Worm (Caenorhabditis elegans) whole organism, L4 larva: Measurements from ENCODE around the gene talp-3.

Source experiments
- ama-1 ChIP-seq: fragments of 150-350 bp; optimal IDR thresholded peaks from 2 replicates; lab custom pipeline; 2014; ENCODE audit warnings: inconsistent platforms, mixed read lengths
- ceh-32 ChIP-seq: sonication (generic microtip); optimal IDR thresholded peaks from 2 replicates; lab custom pipeline; 2016; ENCODE audit warnings: mild to moderate bottlenecking, missing genetic modification characterization, missing compliant biosample characterization; ENCODE audit not compliant: poor library complexity
- daf-19 ChIP-seq: fragments of 200-800 bp; sonication (Bioruptor generic); conservative IDR thresholded peaks from 2 replicates; pipeline ENCODE4 v1.3.6; 2022; ENCODE audit warnings: missing genetic modification characterization, missing compliant biosample characterization
- nhr-6 ChIP-seq: fragments of 150-350 bp; optimal IDR thresholded peaks from 2 replicates; lab custom pipeline; 2014; ENCODE audit warnings: missing biosample characterization, missing genetic modification characterization
- pha-4 ChIP-seq, 2 experiments: fragments of 150-350 bp in 1 of 2; fragments of 200-800 bp in 1 of 2; sonication (Bioruptor generic) in 1 of 2; IDR thresholded peaks in 1 of 2; optimal IDR thresholded peaks in 1 of 2; 2 replicates each; pipeline versions ENCODE4 v1.3.6 to Lab custom; 2014 to 2022; ENCODE audit warnings: missing genetic modification characterization in 2 of 2, missing genetic modification reagents in 2 of 2, missing biosample characterization in 1 of 2, missing compliant biosample characterization in 1 of 2

DNA sequence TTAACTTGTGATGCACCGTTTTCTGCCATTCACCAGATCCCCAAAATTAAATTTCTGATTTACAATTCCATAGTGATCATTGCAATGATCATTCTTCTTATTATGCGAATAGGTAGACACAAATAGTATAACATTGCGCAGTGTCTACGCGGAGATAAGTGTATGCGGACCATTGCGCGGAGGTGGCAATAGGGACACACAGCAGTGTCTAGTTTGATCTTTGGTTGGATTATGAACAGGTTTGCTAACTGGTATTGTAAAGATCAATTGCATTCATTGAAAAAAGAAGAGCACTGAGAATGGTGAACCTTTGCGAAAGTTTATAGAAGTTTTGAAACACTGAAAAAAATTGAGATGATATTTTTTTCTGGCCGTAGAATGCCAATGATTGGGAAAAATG lies 53.9 kb downstream of the talp-3 start:
- TF ChIP-seq ama-1 (lab: Kevin White, UChicago) (no peak), ceh-32 (no peak), nhr-6 (tag; lab: Kevin White, UChicago) (no peak), pha-4 (GFP tag; IDR thresholded peaks at IDR 0.05; lab: Robert Waterston, UW) (no peak), pha-4 (tag; optimal IDR thresholded peaks at IDR 0.05; lab: Kevin White, UChicago) (no peak), daf-19 (GFP tag; lab: Robert Waterston, UW) (no peak)
